Worm (Caenorhabditis elegans) whole organism, early embryonic: ENCODE data around the gene C32H11.3.

Experiments used
- ama-1 ChIP-seq: fragments of 150-350 bp; optimal IDR thresholded peaks from 2 replicates; lab custom pipeline; 2014
- ceh-36 ChIP-seq: sonication (generic microtip); optimal IDR thresholded peaks from 2 replicates; lab custom pipeline; 2016; ENCODE audit warnings: missing genetic modification characterization, inconsistent platforms, missing compliant biosample characterization
- ets-7 ChIP-seq: sonication (generic microtip); optimal IDR thresholded peaks from 2 replicates; lab custom pipeline; 2016; ENCODE audit warnings: missing genotype, missing genetic modification characterization, missing compliant biosample characterization
- flt-1 ChIP-seq: fragments of 200-800 bp; sonication (Bioruptor generic); IDR thresholded peaks from 2 replicates; pipeline ENCODE4 v1.3.6; 2022; ENCODE audit warnings: missing genetic modification characterization, missing compliant biosample characterization
- sea-1 ChIP-seq: fragments of 200-800 bp; sonication (Bioruptor generic); conservative IDR thresholded peaks from 2 replicates; pipeline ENCODE4 v1.3.6; 2022; ENCODE audit warnings: missing genetic modification characterization, missing compliant biosample characterization
- tbx-11 ChIP-seq: fragments of 200-800 bp; sonication (Bioruptor generic); IDR thresholded peaks from 2 replicates; pipeline ENCODE4 v1.3.6; 2022; ENCODE audit warnings: missing genetic modification characterization, missing compliant biosample characterization
- tra-4 ChIP-seq: sonication (generic microtip); optimal IDR thresholded peaks from 2 replicates; lab custom pipeline; 2017; ENCODE audit warnings: missing genetic modification characterization, missing compliant biosample characterization

DNA sequence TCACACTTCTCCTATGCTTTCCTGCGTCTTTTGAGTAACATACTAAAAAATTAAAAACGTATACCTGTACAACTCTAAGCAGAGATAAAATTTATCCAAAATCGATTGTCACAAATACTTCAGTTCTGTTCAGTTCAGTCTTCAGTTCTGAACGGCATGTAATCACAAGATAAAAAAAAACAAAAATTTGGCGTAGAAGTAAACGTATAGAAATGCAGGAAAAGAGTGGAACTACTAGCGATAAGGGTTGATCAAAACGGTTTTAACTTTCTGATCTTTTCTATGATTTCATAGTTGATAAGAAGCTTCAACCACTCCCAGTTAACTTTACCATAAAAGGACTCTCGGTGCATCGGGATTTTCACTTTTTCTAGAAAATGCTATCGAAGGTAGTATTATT is 46.7 kb downstream of the C32H11.3 start, which contains the start of gene dod-22:
- TF ChIP-seq ama-1 (no peak), sea-1 (no peak), flt-1 (GFP tag; lab: Robert Waterston, UW) (no peak), ceh-36 (tag; lab: Kevin White, UChicago) (no peak), tbx-11 (GFP tag; lab: Robert Waterston, UW) (no peak), tra-4 (tag; lab: Kevin White, UChicago) (no peak), ets-7 (tag; lab: Kevin White, UChicago) (no peak)
